Worm (Caenorhabditis elegans) whole organism, late embryonic: ENCODE measurements around the gene mrps-34.

Experiments
- C38D4.7 ChIP-seq: fragments of 200-800 bp; sonication (Bioruptor generic); optimal IDR thresholded peaks from 2 replicates; lab custom pipeline; 2018; ENCODE audit warnings: mild to moderate bottlenecking, missing genetic modification characterization, moderate library complexity, missing compliant biosample characterization
- K02D7.2 ChIP-seq: sonication (generic microtip); optimal IDR thresholded peaks from 2 replicates; lab custom pipeline; 2017; ENCODE audit warnings: mild to moderate bottlenecking, missing genetic modification characterization, missing compliant biosample characterization
- T23F11.4 ChIP-seq: fragments of 200-800 bp; sonication (Bioruptor generic); optimal IDR thresholded peaks from 2 replicates; lab custom pipeline; 2018; ENCODE audit warnings: mild to moderate bottlenecking, missing genetic modification characterization, missing compliant biosample characterization
- ahr-1 ChIP-seq: sonication (generic microtip); optimal IDR thresholded peaks from 2 replicates; lab custom pipeline; 2016; ENCODE audit warnings: missing genetic modification characterization, missing compliant biosample characterization
- ama-1 ChIP-seq: fragments of 150-350 bp; optimal IDR thresholded peaks from 2 replicates; lab custom pipeline; 2014
- ceh-22 ChIP-seq: sonication (generic microtip); optimal IDR thresholded peaks from 2 replicates; lab custom pipeline; 2017; ENCODE audit warnings: missing biosample characterization, missing genetic modification characterization
- ceh-24 ChIP-seq: sonication (generic microtip); optimal IDR thresholded peaks from 2 replicates; lab custom pipeline; 2016; ENCODE audit warnings: mild to moderate bottlenecking, missing genetic modification characterization, missing compliant biosample characterization
- ceh-31 ChIP-seq: sonication (generic microtip); optimal IDR thresholded peaks from 2 replicates; lab custom pipeline; 2016; ENCODE audit warnings: missing genetic modification characterization, missing compliant biosample characterization
- ceh-6 ChIP-seq: fragments of 200-800 bp; sonication (Bioruptor generic); optimal IDR thresholded peaks from 2 replicates; lab custom pipeline; 2018; ENCODE audit warnings: mild to moderate bottlenecking, missing genetic modification characterization, missing compliant biosample characterization
- dve-1 ChIP-seq: sonication (generic microtip); optimal IDR thresholded peaks from 2 replicates; lab custom pipeline; 2017; ENCODE audit warnings: antibody characterized with exemption, mild to moderate bottlenecking, missing genetic modification characterization, missing compliant biosample characterization
- elt-2 ChIP-seq: sonication (generic microtip); optimal IDR thresholded peaks from 2 replicates; lab custom pipeline; 2016; ENCODE audit warnings: missing genetic modification reagents, missing genetic modification characterization, missing compliant biosample characterization
- ets-4 ChIP-seq: sonication (generic microtip); optimal IDR thresholded peaks from 2 replicates; lab custom pipeline; 2016; ENCODE audit warnings: missing genetic modification characterization, missing compliant biosample characterization
- fkh-10 ChIP-seq: fragments of 150-350 bp; optimal IDR thresholded peaks from 2 replicates; lab custom pipeline; 2014; ENCODE audit warnings: missing biosample characterization, missing genetic modification reagents, missing genetic modification characterization
- hlh-13 ChIP-seq: fragments of 200-800 bp; sonication (Bioruptor generic); optimal IDR thresholded peaks from 2 replicates; lab custom pipeline; 2018; ENCODE audit warnings: mild to moderate bottlenecking, missing genetic modification characterization, missing compliant biosample characterization
- hlh-30 ChIP-seq: sonication (generic microtip); optimal IDR thresholded peaks from 2 replicates; lab custom pipeline; 2017; ENCODE audit warnings: antibody characterized with exemption, missing genetic modification characterization, missing compliant biosample characterization; ENCODE audit not compliant: insufficient read depth
- hlh-8 ChIP-seq: sonication (generic microtip); optimal IDR thresholded peaks from 2 replicates; lab custom pipeline; 2016; ENCODE audit warnings: missing genotype, missing genetic modification characterization, missing compliant biosample characterization
- lim-6 ChIP-seq: sonication (generic microtip); optimal IDR thresholded peaks from 2 replicates; lab custom pipeline; 2016; ENCODE audit warnings: missing genetic modification characterization, missing compliant biosample characterization
- lin-11 ChIP-seq: fragments of 200-800 bp; sonication (Bioruptor generic); optimal IDR thresholded peaks from 2 replicates; lab custom pipeline; 2018; ENCODE audit warnings: mild to moderate bottlenecking, missing genetic modification characterization, missing compliant biosample characterization
- madf-2 ChIP-seq: sonication (generic microtip); optimal IDR thresholded peaks from 2 replicates; lab custom pipeline; 2017; ENCODE audit warnings: missing genetic modification characterization, missing compliant biosample characterization
- nfya-1 ChIP-seq: sonication (generic microtip); optimal IDR thresholded peaks from 2 replicates; lab custom pipeline; 2017; ENCODE audit warnings: missing genetic modification characterization, mild to moderate bottlenecking, missing compliant biosample characterization, antibody characterized with exemption, moderate library complexity
- npax-4 ChIP-seq: sonication (generic microtip); optimal IDR thresholded peaks from 2 replicates; lab custom pipeline; 2016; ENCODE audit warnings: missing genetic modification characterization, missing compliant biosample characterization
- pag-3 ChIP-seq: sonication (generic microtip); optimal IDR thresholded peaks from 2 replicates; lab custom pipeline; 2016; ENCODE audit warnings: missing compliant biosample characterization, missing genetic modification characterization, borderline replicate concordance
- pat-9 ChIP-seq: fragments of 200-800 bp; sonication (Bioruptor generic); optimal IDR thresholded peaks from 2 replicates; lab custom pipeline; 2018; ENCODE audit warnings: mild to moderate bottlenecking, missing genetic modification characterization, moderate library complexity, missing compliant biosample characterization
- pax-1 ChIP-seq: fragments of 150-350 bp; optimal IDR thresholded peaks from 2 replicates; lab custom pipeline; 2014; ENCODE audit warnings: missing biosample characterization, missing genetic modification characterization
- pha-4 ChIP-seq: fragments of 150-350 bp; optimal IDR thresholded peaks from 2 replicates; lab custom pipeline; 2018; ENCODE audit warnings: missing biosample characterization, missing genetic modification reagents, missing genetic modification characterization
- pros-1 ChIP-seq: fragments of 150-350 bp; optimal IDR thresholded peaks from 2 replicates; lab custom pipeline; 2014; ENCODE audit warnings: missing biosample characterization, missing genetic modification reagents, missing genetic modification characterization
- ref-2 ChIP-seq: sonication (generic microtip); optimal IDR thresholded peaks from 2 replicates; lab custom pipeline; 2016; ENCODE audit warnings: missing genetic modification characterization, missing compliant biosample characterization
- sdc-2 ChIP-seq: sonication (generic microtip); optimal IDR thresholded peaks from 2 replicates; lab custom pipeline; 2016; ENCODE audit warnings: missing genotype, missing genetic modification characterization, missing compliant biosample characterization
- sox-2 ChIP-seq: fragments of 200-800 bp; sonication (Bioruptor generic); IDR thresholded peaks from 2 replicates; pipeline ENCODE4 v1.3.6; 2022; ENCODE audit warnings: missing genetic modification reagents, missing genetic modification characterization, missing compliant biosample characterization
- tbx-2 ChIP-seq: sonication (generic microtip); optimal IDR thresholded peaks from 2 replicates; lab custom pipeline; 2016; ENCODE audit warnings: missing genetic modification characterization, missing compliant biosample characterization
- unc-42 ChIP-seq: sonication (generic microtip); optimal IDR thresholded peaks from 2 replicates; lab custom pipeline; 2016; ENCODE audit warnings: missing genotype, missing genetic modification characterization, missing compliant biosample characterization
- unc-55 ChIP-seq: sonication (generic microtip); optimal IDR thresholded peaks from 2 replicates; lab custom pipeline; 2017; ENCODE audit warnings: missing biosample characterization, missing genetic modification reagents, missing genetic modification characterization
- zip-5 ChIP-seq: sonication (generic microtip); optimal IDR thresholded peaks from 2 replicates; lab custom pipeline; 2016; ENCODE audit warnings: missing genetic modification characterization, missing compliant biosample characterization
- ztf-16 ChIP-seq: sonication (generic microtip); optimal IDR thresholded peaks from 2 replicates; lab custom pipeline; 2017; ENCODE audit warnings: missing genetic modification characterization, missing compliant biosample characterization

mrps-34 gene

DNA sequence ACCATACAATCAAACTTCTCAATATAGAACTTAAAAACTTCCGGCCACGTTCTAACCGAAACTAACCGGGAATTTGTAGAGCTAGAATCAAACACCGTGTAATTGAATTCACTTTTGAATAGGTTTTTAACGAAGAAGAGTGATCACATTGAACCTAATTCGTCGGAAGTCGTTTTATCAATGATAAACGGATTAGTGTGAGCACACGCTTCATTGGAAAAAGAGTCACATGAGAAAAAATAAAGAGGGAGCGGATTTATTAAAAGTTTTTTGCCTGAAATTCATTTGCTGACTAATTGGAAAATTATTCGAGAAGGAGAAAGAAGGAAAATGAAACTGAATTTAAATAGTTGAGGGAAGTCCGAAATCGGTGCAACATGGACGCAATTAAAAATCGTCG, 46.6 kb downstream of the mrps-34 start:
- TF ChIP-seq sox-2 (no peak), tbx-2 (tag; lab: Kevin White, UChicago) (no peak), npax-4 (tag; lab: Kevin White, UChicago) (no peak), ama-1 (lab: Kevin White, UChicago) (no peak), ahr-1 (tag; lab: Kevin White, UChicago) (no peak), hlh-13 (GFP tag; lab: Kevin White, UChicago) (no peak), ceh-31 (tag; lab: Kevin White, UChicago) (no peak), dve-1 (tag; lab: Kevin White, UChicago) (no peak), ceh-24 (tag; lab: Kevin White, UChicago) (no peak), sdc-2 (tag; lab: Kevin White, UChicago) (no peak), ref-2 (no peak)

DNA sequence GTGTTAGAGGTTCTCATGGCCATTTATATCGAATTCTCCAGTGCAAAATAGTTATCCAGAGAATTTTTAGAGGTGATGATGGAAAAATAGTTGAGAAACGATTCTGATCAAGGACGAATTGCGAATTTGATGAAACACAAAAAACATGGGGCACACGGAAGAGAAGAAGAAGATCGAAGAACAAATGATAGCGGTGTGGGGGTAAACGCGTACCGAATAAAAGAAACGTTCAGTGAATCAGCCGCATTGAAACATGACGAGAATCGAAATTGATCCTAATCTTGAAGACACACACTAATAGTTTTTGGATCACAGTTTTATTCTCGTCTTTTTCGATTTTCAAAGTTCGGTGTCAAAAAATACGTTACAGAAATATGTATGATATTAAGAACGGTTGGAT, 47.0 kb downstream of the mrps-34 start:
- no peak for TF ChIP-seq nfya-1 (tag; lab: Kevin White, UChicago)
- TF ChIP-seq fkh-10 (GFP tag; lab: Kevin White, UChicago): no peak
- no peak for TF ChIP-seq sox-2
- TF ChIP-seq pros-1 (tag; lab: Kevin White, UChicago): no peak
- no peak for TF ChIP-seq pag-3 (tag; lab: Kevin White, UChicago)
- no peak for TF ChIP-seq pha-4 (tag; lab: Kevin White, UChicago)
- no peak for TF ChIP-seq ets-4 (tag; lab: Kevin White, UChicago)
- TF ChIP-seq ceh-24 (tag; lab: Kevin White, UChicago): no peak
- no peak for TF ChIP-seq ceh-22 (tag; lab: Kevin White, UChicago)
- no peak for TF ChIP-seq K02D7.2 (tag; lab: Kevin White, UChicago)
- TF ChIP-seq pax-1 (tag; lab: Kevin White, UChicago): no peak
- no peak for TF ChIP-seq sdc-2 (tag; lab: Kevin White, UChicago)
- no peak for TF ChIP-seq ceh-6 (GFP tag; lab: Kevin White, UChicago)
- TF ChIP-seq, all 69 proteins: peak for 0

DNA sequence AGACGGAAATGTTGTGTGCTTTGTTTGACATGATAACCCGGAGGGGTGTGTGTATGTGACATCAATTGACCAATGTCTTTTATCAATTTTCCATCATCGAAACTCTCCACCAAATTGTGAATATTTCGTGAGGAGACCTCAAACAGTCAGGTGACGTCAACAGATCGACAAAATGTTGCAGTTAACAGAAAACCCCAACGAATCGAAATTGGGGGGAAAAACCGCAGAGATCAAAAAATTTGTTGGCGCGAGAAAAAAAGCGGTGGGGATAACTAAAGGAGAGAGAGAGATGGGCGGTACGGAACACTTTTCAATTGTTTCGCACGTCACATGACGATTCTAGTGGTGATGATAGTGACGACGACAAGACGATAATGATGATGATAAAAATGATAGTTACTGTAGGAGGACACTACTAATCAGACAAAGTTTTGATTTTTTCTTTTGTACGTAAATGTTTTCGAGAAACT, 47.7 kb downstream of the mrps-34 start:
- TF ChIP-seq hlh-30 (tag; lab: Kevin White, UChicago) (peak; percentile 63), madf-2 (tag; lab: Kevin White, UChicago) (no peak), elt-2 (peak; percentile 50), ama-1 (lab: Kevin White, UChicago) (no peak), T23F11.4 (no peak)
- TF ChIP-seq, all 69 proteins: peak for 2

DNA sequence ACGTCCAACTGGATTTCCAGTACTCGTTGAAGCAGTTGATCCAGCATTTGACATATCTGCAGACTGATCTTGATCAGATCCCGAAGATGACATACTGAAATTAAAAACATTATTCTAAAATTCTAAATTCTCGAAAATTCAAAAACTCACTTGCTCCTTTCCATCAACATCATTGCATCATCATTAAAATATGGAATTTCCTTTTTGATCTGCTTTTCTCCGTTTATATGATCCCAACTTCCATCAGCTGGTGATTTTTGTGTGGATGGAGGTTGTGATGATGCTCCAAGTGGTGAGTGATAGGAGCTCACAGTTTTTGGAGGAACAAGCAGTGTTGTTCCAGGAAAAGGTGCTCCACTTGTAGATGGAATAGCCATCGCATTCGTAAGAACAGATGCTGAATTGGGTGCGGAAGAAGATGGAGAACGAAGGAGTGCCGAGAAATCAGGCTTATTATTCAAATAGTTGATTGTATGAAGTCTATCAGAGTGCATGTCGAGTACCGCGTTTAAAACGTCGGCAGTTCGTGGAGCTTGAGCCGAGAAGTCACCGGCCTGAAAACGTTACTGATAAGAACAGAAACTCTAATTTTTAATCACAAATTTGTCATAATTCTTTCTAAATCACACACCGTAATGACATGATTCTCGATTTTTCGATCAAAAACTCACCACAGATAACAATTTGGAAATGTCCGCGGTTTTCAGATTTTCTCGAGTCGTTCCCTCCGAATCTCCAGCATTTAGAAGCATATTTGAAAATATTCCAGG, 49.1 kb downstream of the mrps-34 start:
- TF ChIP-seq unc-55 (GFP tag; lab: Kevin White, UChicago): no peak
- TF ChIP-seq hlh-13 (GFP tag; lab: Kevin White, UChicago): no peak
- no peak for TF ChIP-seq lim-6
- no peak for TF ChIP-seq ztf-16 (tag; lab: Kevin White, UChicago)
- TF ChIP-seq unc-42 (tag; lab: Kevin White, UChicago): no peak
- TF ChIP-seq pat-9 (tag; lab: Kevin White, UChicago): no peak
- no peak for TF ChIP-seq ceh-6 (GFP tag; lab: Kevin White, UChicago)
- TF ChIP-seq ets-4 (tag; lab: Kevin White, UChicago): no peak
- TF ChIP-seq pha-4 (tag; lab: Kevin White, UChicago): no peak
- TF ChIP-seq zip-5: no peak
- TF ChIP-seq lin-11 (tag; lab: Kevin White, UChicago): no peak
- TF ChIP-seq madf-2 (tag; lab: Kevin White, UChicago): no peak
- no peak for TF ChIP-seq hlh-8 (tag; lab: Kevin White, UChicago)
- no peak for TF ChIP-seq tbx-2 (tag; lab: Kevin White, UChicago)
- TF ChIP-seq C38D4.7: no peak
- TF ChIP-seq ref-2: no peak
- TF ChIP-seq pag-3 (tag; lab: Kevin White, UChicago): no peak
- TF ChIP-seq fkh-10 (GFP tag; lab: Kevin White, UChicago): no peak
